Worm (Caenorhabditis elegans) whole organism, L4 larva: Measurements from ENCODE around the gene F53H2.3.
A peak's percentile ranks its signal among the peaks of the same experiment; 100 is the strongest.

Experiments
- F10B5.3 ChIP-seq: sonication (generic microtip); optimal IDR thresholded peaks from 2 replicates; lab custom pipeline; 2016; ENCODE audit warnings: mild to moderate bottlenecking, missing genetic modification characterization, missing compliant biosample characterization
- F26F4.8 ChIP-seq: fragments of 200-800 bp; sonication (Bioruptor generic); conservative IDR thresholded peaks from 2 replicates; pipeline ENCODE4 v1.3.6; 2022; ENCODE audit warnings: missing genetic modification characterization, missing compliant biosample characterization
- F49E8.2 ChIP-seq: sonication (generic microtip); optimal IDR thresholded peaks from 2 replicates; lab custom pipeline; 2016; ENCODE audit warnings: missing compliant biosample characterization, mild to moderate bottlenecking, missing genetic modification characterization, borderline replicate concordance
- R02D3.7 ChIP-seq: fragments of 150-350 bp; sonication (generic microtip); optimal IDR thresholded peaks from 3 replicates; lab custom pipeline; 2014; ENCODE audit warnings: missing biosample characterization, missing genetic modification characterization
- Y5F2A.4 ChIP-seq: fragments of 200-800 bp; sonication (Bioruptor generic); optimal IDR thresholded peaks from 2 replicates; lab custom pipeline; 2018; ENCODE audit warnings: mild to moderate bottlenecking, missing genetic modification characterization, missing compliant biosample characterization
- ZK546.5 ChIP-seq, 2 experiments: sonication (generic microtip); optimal IDR thresholded peaks; 2 replicates each; lab custom pipeline; 2017; ENCODE audit warnings: missing biosample characterization in 2 of 2, missing genetic modification characterization in 2 of 2
- aha-1 ChIP-seq: fragments of 150-350 bp; peaks from one replicate; lab custom pipeline; 2014; ENCODE audit warnings: missing biosample characterization, missing genetic modification characterization
- ama-1 ChIP-seq: fragments of 150-350 bp; optimal IDR thresholded peaks from 2 replicates; lab custom pipeline; 2014; ENCODE audit warnings: inconsistent platforms, mixed read lengths
- attf-4 ChIP-seq: sonication (generic microtip); optimal IDR thresholded peaks from 3 replicates; lab custom pipeline; 2017; ENCODE audit warnings: missing biosample characterization, missing genetic modification characterization
- ceh-32 ChIP-seq: sonication (generic microtip); optimal IDR thresholded peaks from 2 replicates; lab custom pipeline; 2016; ENCODE audit warnings: mild to moderate bottlenecking, missing genetic modification characterization, missing compliant biosample characterization; ENCODE audit not compliant: poor library complexity
- ctbp-1 ChIP-seq: fragments of 200-800 bp; sonication (Bioruptor generic); IDR thresholded peaks from 2 replicates; pipeline ENCODE4 v1.3.6; 2022; ENCODE audit warnings: missing genetic modification reagents, missing genetic modification characterization, missing compliant biosample characterization
- daf-16 ChIP-seq, 3 experiments: sonication (generic microtip); optimal IDR thresholded peaks; 2 replicates each; lab custom pipeline; 2016 to 2017; ENCODE audit warnings: missing genetic modification characterization in 3 of 3, missing genetic modification reagents in 3 of 3, mild to moderate bottlenecking in 2 of 3, missing compliant biosample characterization in 2 of 3, missing biosample characterization in 1 of 3, moderate library complexity in 1 of 3
- daf-8 ChIP-seq: fragments of 200-800 bp; sonication (Bioruptor generic); IDR thresholded peaks from 2 replicates; pipeline ENCODE4 v1.3.6; 2022; ENCODE audit warnings: missing genetic modification characterization, missing compliant biosample characterization
- dmd-8 ChIP-seq: fragments of 200-800 bp; sonication (Bioruptor generic); IDR thresholded peaks from 2 replicates; pipeline ENCODE4 v1.3.6; 2022; ENCODE audit warnings: missing genetic modification characterization, missing compliant biosample characterization
- fkh-10 ChIP-seq: fragments of 150-350 bp; optimal IDR thresholded peaks from 2 replicates; lab custom pipeline; 2014; ENCODE audit warnings: missing biosample characterization, missing genetic modification reagents, missing genetic modification characterization
- fos-1 ChIP-seq: fragments of 150-350 bp; optimal IDR thresholded peaks from 2 replicates; lab custom pipeline; 2014; ENCODE audit warnings: missing biosample characterization, missing genetic modification characterization
- hif-1 ChIP-seq, 2 experiments: sonication (generic microtip); optimal IDR thresholded peaks; 2 replicates each; lab custom pipeline; 2016 to 2017; ENCODE audit warnings: missing compliant biosample characterization in 2 of 2, missing genetic modification characterization in 2 of 2, missing genetic modification reagents in 2 of 2, missing genotype in 2 of 2, mild to moderate bottlenecking in 1 of 2
- hlh-11 ChIP-seq: fragments of 200-800 bp; sonication (Bioruptor generic); optimal IDR thresholded peaks from 2 replicates; lab custom pipeline; 2018; ENCODE audit warnings: mild to moderate bottlenecking, missing genetic modification characterization, missing compliant biosample characterization
- hmg-1.1 ChIP-seq: fragments of 200-800 bp; sonication (Bioruptor generic); IDR thresholded peaks from 2 replicates; pipeline ENCODE4 v1.3.6; 2022; ENCODE audit warnings: missing genetic modification reagents, missing genetic modification characterization, missing compliant biosample characterization
- lin-1 ChIP-seq: fragments of 200-800 bp; sonication (Bioruptor generic); IDR thresholded peaks from 2 replicates; pipeline ENCODE4 v1.3.6; 2022; ENCODE audit warnings: missing genetic modification reagents, missing genetic modification characterization, missing compliant biosample characterization
- lin-13 ChIP-seq: fragments of 150-350 bp; optimal IDR thresholded peaks from 2 replicates; lab custom pipeline; 2014; ENCODE audit warnings: missing biosample characterization, missing genetic modification reagents, missing genetic modification characterization
- lin-38 ChIP-seq: fragments of 200-800 bp; sonication (Bioruptor generic); IDR thresholded peaks from 2 replicates; pipeline ENCODE4 v1.3.6; 2022; ENCODE audit warnings: missing genetic modification reagents, missing genetic modification characterization, missing compliant biosample characterization
- lin-39 ChIP-seq: fragments of 150-350 bp; optimal IDR thresholded peaks from 2 replicates; lab custom pipeline; 2014; ENCODE audit warnings: missing biosample characterization, missing genetic modification reagents, missing genetic modification characterization
- lsy-2 ChIP-seq, 2 experiments: fragments of 150-350 bp in 1 of 2; sonication (generic microtip) in 1 of 2; optimal IDR thresholded peaks; 2 replicates each; lab custom pipeline; 2014 to 2017; ENCODE audit warnings: missing biosample characterization in 2 of 2, missing genetic modification characterization in 2 of 2
- madf-5 ChIP-seq, 2 experiments: fragments of 200-800 bp; sonication (Bioruptor generic); IDR thresholded peaks; 2 replicates each; pipeline ENCODE4 v1.3.6; 2022; ENCODE audit warnings: missing compliant biosample characterization in 2 of 2, missing genetic modification characterization in 2 of 2
- mdl-1 ChIP-seq, 2 experiments: fragments of 150-350 bp in 1 of 2; sonication (generic microtip) in 1 of 2; optimal IDR thresholded peaks; 2 replicates each; lab custom pipeline; 2014 to 2017; ENCODE audit warnings: missing biosample characterization in 2 of 2, missing genetic modification characterization in 2 of 2
- mes-2 ChIP-seq: sonication (generic microtip); optimal IDR thresholded peaks from 2 replicates; lab custom pipeline; 2016; ENCODE audit warnings: missing genotype, mild to moderate bottlenecking, missing genetic modification characterization, missing compliant biosample characterization; ENCODE audit not compliant: poor library complexity, severe bottlenecking
- mxl-3 ChIP-seq: fragments of 200-800 bp; sonication (Bioruptor generic); optimal IDR thresholded peaks from 2 replicates; lab custom pipeline; 2018; ENCODE audit warnings: mild to moderate bottlenecking, missing genetic modification characterization, missing compliant biosample characterization
- nhr-28 ChIP-seq: fragments of 150-350 bp; optimal IDR thresholded peaks from 2 replicates; lab custom pipeline; 2014; ENCODE audit warnings: missing biosample characterization, missing genetic modification characterization
- nhr-41 ChIP-seq: fragments of 200-800 bp; sonication (Bioruptor generic); IDR thresholded peaks from 2 replicates; pipeline ENCODE4 v1.3.6; 2022; ENCODE audit warnings: missing genetic modification reagents, missing genetic modification characterization, missing compliant biosample characterization
- nhr-42 ChIP-seq: fragments of 200-800 bp; sonication (Bioruptor generic); IDR thresholded peaks from 2 replicates; pipeline ENCODE4 v1.3.6; 2022; ENCODE audit warnings: missing genetic modification characterization, missing compliant biosample characterization
- nhr-48 ChIP-seq: sonication (generic microtip); optimal IDR thresholded peaks from 2 replicates; lab custom pipeline; 2016; ENCODE audit warnings: mild to moderate bottlenecking, missing genetic modification characterization, missing compliant biosample characterization
- php-3 ChIP-seq: fragments of 200-800 bp; sonication (Bioruptor generic); IDR thresholded peaks from 2 replicates; pipeline ENCODE4 v1.3.6; 2022; ENCODE audit warnings: missing genetic modification reagents, missing genetic modification characterization, missing compliant biosample characterization
- pqm-1 ChIP-seq: sonication (generic microtip); optimal IDR thresholded peaks from 2 replicates; lab custom pipeline; 2017; ENCODE audit warnings: missing biosample characterization, missing genetic modification characterization
- saeg-2 ChIP-seq: fragments of 200-800 bp; sonication (Bioruptor generic); IDR thresholded peaks from 2 replicates; pipeline ENCODE4 v1.3.6; 2022; ENCODE audit warnings: missing genetic modification reagents, missing genetic modification characterization, missing compliant biosample characterization
- set-16 ChIP-seq: fragments of 200-800 bp; sonication (Bioruptor generic); IDR thresholded peaks from 2 replicates; pipeline ENCODE4 v1.3.6; 2022; ENCODE audit warnings: missing genetic modification reagents, missing genetic modification characterization, missing compliant biosample characterization
- spr-3 ChIP-seq: fragments of 200-800 bp; sonication (Bioruptor generic); optimal IDR thresholded peaks from 2 replicates; lab custom pipeline; 2018; ENCODE audit warnings: mild to moderate bottlenecking, missing genetic modification characterization, missing compliant biosample characterization
- unc-130 ChIP-seq: sonication (generic microtip); optimal IDR thresholded peaks from 2 replicates; lab custom pipeline; 2016; ENCODE audit warnings: missing genetic modification reagents, missing genetic modification characterization, missing compliant biosample characterization
- unc-62 ChIP-seq, 3 experiments: fragments of 150-350 bp in 1 of 3; sonication (generic microtip); optimal IDR thresholded peaks in 2 of 3; peaks in 1 of 3; 1 replicate in 1 of 3; 2 replicates in 2 of 3; lab custom pipeline; 2014 to 2017; ENCODE audit warnings: missing biosample characterization in 3 of 3, missing genetic modification characterization in 3 of 3, missing genetic modification reagents in 3 of 3, missing genotype in 1 of 3
- vab-7 ChIP-seq: fragments of 200-800 bp; sonication (Bioruptor generic); IDR thresholded peaks from 2 replicates; pipeline ENCODE4 v1.3.6; 2022; ENCODE audit warnings: missing genetic modification reagents, missing genetic modification characterization, missing compliant biosample characterization
- zag-1 ChIP-seq: fragments of 150-350 bp; optimal IDR thresholded peaks from 2 replicates; lab custom pipeline; 2014; ENCODE audit warnings: missing biosample characterization, missing genetic modification characterization
- ztf-7 ChIP-seq: fragments of 150-350 bp; optimal IDR thresholded peaks from 2 replicates; lab custom pipeline; 2014; ENCODE audit warnings: missing biosample characterization, missing genetic modification characterization

The F53H2.3 gene

ce11 chrV:20445898-20446297 is 34.3 kb upstream of the F53H2.3 start:
- TF ChIP-seq php-3 (GFP tag; lab: Robert Waterston, UW) = no peak
- TF ChIP-seq madf-5 (GFP tag; IDR thresholded peaks at IDR 0.05; lab: Robert Waterston, UW) = no peak
- TF ChIP-seq unc-62 (GFP tag; optimal IDR thresholded peaks at IDR 0.05 in 1 of 2; lab: Kevin White, UChicago) = peak in 1 of 2 experiments; percentile 83
- TF ChIP-seq unc-62 (tag; optimal IDR thresholded peaks at IDR 0.05; lab: Kevin White, UChicago) = no peak
- no peak for TF ChIP-seq F10B5.3
- no peak for TF ChIP-seq ZK546.5 (tag; optimal IDR thresholded peaks at IDR 0.05; lab: Kevin White, UChicago)
- TF ChIP-seq set-16 (GFP tag; lab: Robert Waterston, UW) = peak; percentile 83

DNA sequence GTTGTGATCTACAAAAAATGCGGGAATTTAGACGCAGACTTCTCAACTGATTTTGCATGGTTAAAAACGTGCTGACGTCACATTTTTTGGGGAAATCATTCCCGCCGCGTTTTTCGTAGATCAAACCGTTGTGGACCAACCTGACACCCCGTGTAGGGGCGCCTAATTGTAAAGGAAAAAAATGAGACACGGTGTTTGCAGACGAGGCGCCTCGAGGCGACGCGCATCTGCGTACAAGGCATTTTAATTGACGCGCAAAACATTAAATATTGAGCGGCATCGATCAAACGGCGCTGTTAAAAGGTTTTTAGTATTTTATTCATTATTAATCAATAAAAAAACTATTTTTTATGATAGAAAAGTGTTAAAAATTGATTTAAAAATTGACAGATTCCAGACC is 19.8 kb upstream of the F53H2.3 start:
- 0 out of 2 replicates have a peak, but pooled peaks have one; percentile 16 for TF ChIP-seq vab-7

ce11 chrV:20425183-20425400 is 13.5 kb upstream of the F53H2.3 start, which contains the start of the genes fce-2 and F48F5.8:
Gene fce-2, plus strand, starts transcription at chrV:20425301.
Gene F48F5.8, plus strand, starts transcription at chrV:20425342.
- no peak for TF ChIP-seq lin-1 (GFP tag; lab: Robert Waterston, UW)
- TF ChIP-seq F10B5.3 = no peak
- TF ChIP-seq vab-7 = no peak
- no peak for TF ChIP-seq ceh-32 (tag; lab: Kevin White, UChicago)
- no peak for TF ChIP-seq fos-1 (tag; lab: Kevin White, UChicago)
- TF ChIP-seq zag-1 (tag; lab: Kevin White, UChicago) = no peak
- TF ChIP-seq F49E8.2 (tag; lab: Kevin White, UChicago) = no peak
- TF ChIP-seq attf-4 = no peak
- no peak for TF ChIP-seq Y5F2A.4 (GFP tag; lab: Kevin White, UChicago)

- TF ChIP-seq hif-1 (tag; optimal IDR thresholded peaks at IDR 0.05; lab: Kevin White, UChicago) = peak in 1 of 2 experiments; percentile 56
- peak; percentile 95 for TF ChIP-seq mes-2 (tag; lab: Kevin White, UChicago)
- TF ChIP-seq unc-62 (GFP tag; optimal IDR thresholded peaks at IDR 0.05 in 1 of 2; lab: Kevin White, UChicago) = no peak
- no peak for TF ChIP-seq unc-62 (tag; optimal IDR thresholded peaks at IDR 0.05; lab: Kevin White, UChicago)
- 0 out of 2 replicates have a peak, but pooled peaks have one; percentile 44 for TF ChIP-seq nhr-41
- TF ChIP-seq ztf-7 (tag; lab: Kevin White, UChicago) = no peak
- no peak for TF ChIP-seq R02D3.7
- peak; percentile 81 for TF ChIP-seq aha-1 (tag; lab: Kevin White, UChicago)
- no peak for TF ChIP-seq nhr-42
- TF ChIP-seq lin-38 (GFP tag; lab: Robert Waterston, UW) = peak; percentile 62
- TF ChIP-seq mdl-1 (tag; optimal IDR thresholded peaks at IDR 0.05; lab: Kevin White, UChicago) = peak; percentile 24 to 71
- peak; percentile 51 for TF ChIP-seq spr-3 (GFP tag; lab: Kevin White, UChicago)
- TF ChIP-seq hlh-11 (tag; lab: Kevin White, UChicago) = peak; percentile 88
- TF ChIP-seq lin-39 = no peak
- peak in 1 of 2 experiments; percentile 36 for TF ChIP-seq lsy-2 (tag; optimal IDR thresholded peaks at IDR 0.05; lab: Kevin White, UChicago)
- TF ChIP-seq unc-130 = peak; percentile 58
- TF ChIP-seq nhr-48 (tag; lab: Kevin White, UChicago) = peak; percentile 38
- TF ChIP-seq dmd-8 (GFP tag; lab: Robert Waterston, UW) = 0 out of 2 replicates have a peak, but pooled peaks have one; percentile 24
- TF ChIP-seq nhr-28 (tag; lab: Kevin White, UChicago) = peak; percentile 60
- no peak for TF ChIP-seq ctbp-1 (GFP tag; lab: Robert Waterston, UW)
- TF ChIP-seq F26F4.8 = 0 out of 2 replicates have a peak, but pooled peaks have one; percentile 26
- peak; percentile 10 for TF ChIP-seq fkh-10 (GFP tag; lab: Kevin White, UChicago)
- peak; percentile 2 for TF ChIP-seq pqm-1 (tag; lab: Kevin White, UChicago)
- TF ChIP-seq daf-16 (GFP tag; optimal IDR thresholded peaks at IDR 0.05; lab: Kevin White, UChicago) = no peak
- peak; percentile 86 for TF ChIP-seq daf-16 (tag; optimal IDR thresholded peaks at IDR 0.05; lab: Kevin White, UChicago)
- TF ChIP-seq saeg-2 (GFP tag; lab: Robert Waterston, UW) = no peak
- TF ChIP-seq vab-7 = no peak
- TF ChIP-seq hmg-1.1 (GFP tag; lab: Robert Waterston, UW) = peak; percentile 58; the same call in 1 of the 2 replicates
- TF ChIP-seq lin-13 (GFP tag; lab: Kevin White, UChicago) = no peak
- no peak for TF ChIP-seq ama-1 (lab: Kevin White, UChicago)
- TF ChIP-seq mxl-3 = peak; percentile 53
- no peak for TF ChIP-seq daf-8 (GFP tag; lab: Robert Waterston, UW)
Observed at ce11 chrV:20424229-20425182, 12.9 kb upstream of the F53H2.3 start.
